Fruit fly (Drosophila melanogaster): ENCODE measurements around the gene CG13720.

DNA sequence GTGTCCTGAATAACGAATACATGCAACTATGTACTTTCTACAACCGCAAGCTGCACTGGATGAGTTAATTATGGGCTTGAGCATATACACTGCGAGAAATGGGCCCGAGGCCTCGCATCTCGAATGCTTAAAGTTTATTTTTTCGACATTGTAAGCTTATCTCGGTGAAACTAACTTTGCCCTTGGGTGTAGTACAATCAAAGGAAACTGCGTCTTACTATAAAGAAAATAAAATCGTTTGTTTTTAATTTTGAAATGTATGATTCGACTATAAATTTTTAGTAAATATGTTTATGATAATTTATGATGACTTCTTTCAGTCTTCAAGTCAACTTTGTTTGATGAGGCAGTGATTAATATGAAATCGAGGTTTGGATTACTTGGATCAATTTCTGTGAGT is 45.4 kb upstream of the CG13720 start:
- no peak for TF ChIP-seq usp (GFP tag; optimal IDR thresholded peaks at IDR 0.05)
- no peak for TF ChIP-seq pan (optimal IDR thresholded peaks at IDR 0.05)
- TF ChIP-seq EcR (GFP tag; optimal IDR thresholded peaks at IDR 0.05) = no peak
- no peak for TF ChIP-seq psq (optimal IDR thresholded peaks at IDR 0.05)

Measured in whole organism.